Worm (Caenorhabditis elegans) whole organism, young adult: ENCODE measurements around the gene W02B3.3.

Source experiments
- B0336.3 ChIP-seq: fragments of 200-800 bp; sonication (Bioruptor generic); IDR thresholded peaks from 2 replicates; pipeline ENCODE4 v1.3.6; 2022; ENCODE audit warnings: missing genetic modification characterization, missing compliant biosample characterization
- D2030.7 ChIP-seq: fragments of 200-800 bp; sonication (Bioruptor generic); IDR thresholded peaks from 2 replicates; pipeline ENCODE4 v1.3.6; 2022; ENCODE audit warnings: missing genetic modification reagents, missing genetic modification characterization, missing compliant biosample characterization
- F37B4.10 ChIP-seq: fragments of 200-800 bp; sonication (Bioruptor generic); IDR thresholded peaks from 2 replicates; pipeline ENCODE4 v1.3.6; 2022; ENCODE audit warnings: missing genetic modification characterization, missing compliant biosample characterization
- F57C9.4 ChIP-seq: sonication (generic microtip); optimal IDR thresholded peaks from 2 replicates; lab custom pipeline; 2017; ENCODE audit warnings: mild to moderate bottlenecking, missing genetic modification characterization, missing compliant biosample characterization
- Y53F4B.3 ChIP-seq: fragments of 200-800 bp; sonication (Bioruptor generic); IDR thresholded peaks from 2 replicates; pipeline ENCODE4 v1.3.6; 2022; ENCODE audit warnings: missing genetic modification reagents, missing genetic modification characterization, missing compliant biosample characterization
- athp-1 ChIP-seq: sonication (generic microtip); optimal IDR thresholded peaks from 2 replicates; lab custom pipeline; 2017; ENCODE audit warnings: mild to moderate bottlenecking, missing genetic modification characterization, missing compliant biosample characterization
- cebp-1 ChIP-seq, 2 experiments: fragments of 200-800 bp in 1 of 2; sonication (Bioruptor generic) in 1 of 2; sonication (generic microtip) in 1 of 2; IDR thresholded peaks in 1 of 2; optimal IDR thresholded peaks in 1 of 2; 2 replicates each; pipeline versions ENCODE4 v1.3.6 to Lab custom; 2017 to 2022; ENCODE audit warnings: missing compliant biosample characterization in 2 of 2, missing genetic modification characterization in 2 of 2, mild to moderate bottlenecking in 1 of 2, missing genetic modification reagents in 1 of 2, moderate library complexity in 1 of 2
- cebp-2 ChIP-seq: fragments of 200-800 bp; sonication (Bioruptor generic); IDR thresholded peaks from 2 replicates; pipeline ENCODE4 v1.3.6; 2022; ENCODE audit warnings: missing genetic modification characterization, missing compliant biosample characterization
- ceh-100 ChIP-seq: fragments of 200-800 bp; sonication (Bioruptor generic); IDR thresholded peaks from 2 replicates; pipeline ENCODE4 v1.3.6; 2022; ENCODE audit warnings: missing genetic modification reagents, missing genetic modification characterization, missing compliant biosample characterization
- ceh-58 ChIP-seq: fragments of 200-800 bp; sonication (Bioruptor generic); IDR thresholded peaks from 2 replicates; pipeline ENCODE4 v1.3.6; 2022; ENCODE audit warnings: missing genetic modification characterization, missing compliant biosample characterization
- ceh-79 ChIP-seq: sonication (generic microtip); optimal IDR thresholded peaks from 2 replicates; lab custom pipeline; 2017; ENCODE audit warnings: mild to moderate bottlenecking, missing genetic modification characterization, missing compliant biosample characterization
- ceh-91 ChIP-seq: fragments of 200-800 bp; sonication (Bioruptor generic); IDR thresholded peaks from 2 replicates; pipeline ENCODE4 v1.3.6; 2022; ENCODE audit warnings: missing genetic modification reagents, missing genetic modification characterization, missing compliant biosample characterization
- dox-1 ChIP-seq: fragments of 200-800 bp; sonication (Bioruptor generic); IDR thresholded peaks from 2 replicates; pipeline ENCODE4 v1.3.6; 2022; ENCODE audit warnings: missing genetic modification reagents, missing genetic modification characterization, missing compliant biosample characterization
- dpff-1 ChIP-seq: sonication (generic microtip); optimal IDR thresholded peaks from 2 replicates; lab custom pipeline; 2017; ENCODE audit warnings: mild to moderate bottlenecking, missing genetic modification characterization, missing compliant biosample characterization
- dpl-1 ChIP-seq: fragments of 150-350 bp; optimal IDR thresholded peaks from 2 replicates; lab custom pipeline; 2014; ENCODE audit warnings: missing biosample characterization, missing genetic modification reagents, missing genetic modification characterization
- efl-1 ChIP-seq: fragments of 150-350 bp; optimal IDR thresholded peaks from 2 replicates; lab custom pipeline; 2014; ENCODE audit warnings: missing biosample characterization, missing genetic modification reagents, missing genetic modification characterization
- egl-18 ChIP-seq: fragments of 200-800 bp; sonication (Bioruptor generic); IDR thresholded peaks from 2 replicates; pipeline ENCODE4 v1.3.6; 2022; ENCODE audit warnings: missing genetic modification reagents, missing genetic modification characterization, missing compliant biosample characterization
- hmg-1.2 ChIP-seq: fragments of 200-800 bp; sonication (Bioruptor generic); IDR thresholded peaks from 2 replicates; pipeline ENCODE4 v1.3.6; 2022; ENCODE audit warnings: missing genetic modification reagents, missing genetic modification characterization, missing compliant biosample characterization
- lag-1 ChIP-seq: fragments of 200-800 bp; sonication (Bioruptor generic); IDR thresholded peaks from 2 replicates; pipeline ENCODE4 v1.3.6; 2022; ENCODE audit warnings: missing genetic modification reagents, missing genetic modification characterization, missing compliant biosample characterization
- let-607 ChIP-seq, 2 experiments: fragments of 200-800 bp in 1 of 2; sonication (Bioruptor generic) in 1 of 2; sonication (generic microtip) in 1 of 2; optimal IDR thresholded peaks; 2 replicates each; lab custom pipeline; 2016 to 2018; ENCODE audit warnings: mild to moderate bottlenecking in 2 of 2, missing compliant biosample characterization in 2 of 2, missing genetic modification characterization in 2 of 2, moderate library complexity in 2 of 2, missing genotype in 1 of 2
- madf-10 ChIP-seq: sonication (generic microtip); optimal IDR thresholded peaks from 2 replicates; lab custom pipeline; 2016; ENCODE audit warnings: mild to moderate bottlenecking, missing genetic modification characterization, missing compliant biosample characterization
- madf-3 ChIP-seq: fragments of 200-800 bp; sonication (Bioruptor generic); IDR thresholded peaks from 2 replicates; pipeline ENCODE4 v1.3.6; 2022; ENCODE audit warnings: missing genetic modification reagents, missing genetic modification characterization, missing compliant biosample characterization
- madf-8 ChIP-seq: fragments of 200-800 bp; sonication (Bioruptor generic); conservative IDR thresholded peaks from 2 replicates; pipeline ENCODE4 v1.3.6; 2022; ENCODE audit warnings: missing genetic modification reagents, missing genetic modification characterization, missing compliant biosample characterization
- mxl-1 ChIP-seq: sonication (generic microtip); optimal IDR thresholded peaks from 2 replicates; lab custom pipeline; 2016; ENCODE audit warnings: missing genetic modification characterization, missing compliant biosample characterization
- nhr-179 ChIP-seq: sonication (generic microtip); optimal IDR thresholded peaks from 2 replicates; lab custom pipeline; 2016; ENCODE audit warnings: mild to moderate bottlenecking, missing genetic modification characterization, missing compliant biosample characterization
- rpc-1 ChIP-seq, 2 experiments: fragments of 150-350 bp in 1 of 2; sonication (generic microtip) in 1 of 2; optimal IDR thresholded peaks; 2 replicates each; lab custom pipeline; 2014 to 2018; ENCODE audit warnings: missing biosample characterization in 1 of 2, missing genetic modification characterization in 1 of 2, missing genetic modification reagents in 1 of 2, missing genotype in 1 of 2
- sdz-38 ChIP-seq: sonication (generic microtip); optimal IDR thresholded peaks from 2 replicates; lab custom pipeline; 2016; ENCODE audit warnings: missing genotype, missing genetic modification characterization, missing compliant biosample characterization
- snpc-3.4 ChIP-seq: sonication (generic microtip); optimal IDR thresholded peaks from 2 replicates; lab custom pipeline; 2017; ENCODE audit warnings: missing genetic modification characterization, mild to moderate bottlenecking, missing compliant biosample characterization, antibody characterized with exemption, moderate library complexity, missing genotype, missing genetic modification reagents
- snpc-4 ChIP-seq, 5 experiments: fragments of 150-350 bp in 1 of 5; sonication (generic microtip) in 4 of 5; optimal IDR thresholded peaks; 2 replicates each; lab custom pipeline; 2014 to 2018; ENCODE audit warnings: missing genetic modification characterization in 5 of 5, missing biosample characterization in 3 of 5, antibody characterized with exemption in 2 of 5, mild to moderate bottlenecking in 2 of 5, missing compliant biosample characterization in 2 of 5, missing genotype in 2 of 5, moderate library complexity in 2 of 5, missing genetic modification reagents in 1 of 5
- tlf-1 ChIP-seq: fragments of 200-800 bp; sonication (Bioruptor generic); optimal IDR thresholded peaks from 2 replicates; lab custom pipeline; 2018; ENCODE audit warnings: mild to moderate bottlenecking, missing genetic modification characterization, missing compliant biosample characterization
- zfh-2 ChIP-seq: fragments of 200-800 bp; sonication (Bioruptor generic); conservative IDR thresholded peaks from 2 replicates; pipeline ENCODE4 v1.3.6; 2022; ENCODE audit warnings: missing genetic modification reagents, missing genetic modification characterization, missing compliant biosample characterization
- zim-3 ChIP-seq: sonication (generic microtip); optimal IDR thresholded peaks from 2 replicates; lab custom pipeline; 2017; ENCODE audit warnings: mild to moderate bottlenecking, missing genetic modification characterization, moderate library complexity, missing compliant biosample characterization
- ztf-22 ChIP-seq: fragments of 200-800 bp; sonication (Bioruptor generic); optimal IDR thresholded peaks from 2 replicates; lab custom pipeline; 2018; ENCODE audit warnings: mild to moderate bottlenecking, missing genetic modification characterization, moderate library complexity, missing compliant biosample characterization
- ztf-26 ChIP-seq: sonication (generic microtip); optimal IDR thresholded peaks from 2 replicates; lab custom pipeline; 2017; ENCODE audit warnings: missing genetic modification characterization, missing compliant biosample characterization
- ztf-28 ChIP-seq: fragments of 200-800 bp; sonication (Bioruptor generic); IDR thresholded peaks from 2 replicates; pipeline ENCODE4 v1.3.6; 2022; ENCODE audit warnings: missing genetic modification reagents, missing genetic modification characterization, missing compliant biosample characterization

Gene W02B3.3

ce11 chrIII:649935-650334 is 18.3 kb downstream of the W02B3.3 start:
- TF ChIP-seq mxl-1 (tag; lab: Kevin White, UChicago) (no peak), ztf-28 (GFP tag; lab: Robert Waterston, UW) (no peak), madf-3 (no peak), F57C9.4 (tag; lab: Kevin White, UChicago) (no peak), F37B4.10 (GFP tag; lab: Robert Waterston, UW) (no peak), ztf-22 (GFP tag; lab: Kevin White, UChicago) (no peak), Y53F4B.3 (GFP tag; lab: Robert Waterston, UW) (no peak), hmg-1.2 (GFP tag; lab: Robert Waterston, UW) (no peak), sdz-38 (tag; lab: Kevin White, UChicago) (no peak), zfh-2 (GFP tag; lab: Robert Waterston, UW) (no peak)

- TF ChIP-seq cebp-1 (GFP tag; IDR thresholded peaks at IDR 0.05; lab: Robert Waterston, UW) (no peak), cebp-1 (tag; optimal IDR thresholded peaks at IDR 0.05; lab: Kevin White, UChicago) (no peak), hmg-1.2 (GFP tag; lab: Robert Waterston, UW) (peak; percentile 69; the same call in 1 of the 2 replicates), let-607 (tag; optimal IDR thresholded peaks at IDR 0.05; lab: Kevin White, UChicago) (peak in 1 of 2 experiments; percentile 45), ztf-26 (tag; lab: Kevin White, UChicago) (no peak), lag-1 (GFP tag; lab: Robert Waterston, UW) (no peak), rpc-1 (optimal IDR thresholded peaks at IDR 0.05; lab: Kevin White, UChicago) (no peak), rpc-1 (tag; optimal IDR thresholded peaks at IDR 0.05; lab: Kevin White, UChicago) (no peak)
These were observed 21.0 kb downstream of the W02B3.3 start for ce11 chrIII:647248-647647.

- TF ChIP-seq snpc-4 (GFP tag; optimal IDR thresholded peaks at IDR 0.05; lab: Kevin White, UChicago) (no peak), snpc-4 (tag; optimal IDR thresholded peaks at IDR 0.05; lab: Kevin White, UChicago) (no peak), D2030.7 (GFP tag; lab: Robert Waterston, UW) (no peak), nhr-179 (tag; lab: Kevin White, UChicago) (no peak), lag-1 (GFP tag; lab: Robert Waterston, UW) (no peak), egl-18 (GFP tag; lab: Robert Waterston, UW) (no peak), tlf-1 (GFP tag; lab: Kevin White, UChicago) (no peak), dox-1 (no peak), B0336.3 (GFP tag; lab: Robert Waterston, UW) (no peak), ceh-58 (GFP tag; lab: Robert Waterston, UW) (no peak), snpc-3.4 (tag; lab: Kevin White, UChicago) (no peak), zim-3 (tag; lab: Kevin White, UChicago) (no peak), let-607 (tag; optimal IDR thresholded peaks at IDR 0.05; lab: Kevin White, UChicago) (no peak), madf-8 (no peak), athp-1 (tag; lab: Kevin White, UChicago) (no peak), ceh-79 (tag; lab: Kevin White, UChicago) (no peak), ceh-100 (no peak)
These were observed 21.8 kb downstream of the W02B3.3 start, which contains the start of gene orai-1 for ce11 chrIII:646454-646853. Gene orai-1, plus strand, starts transcription at chrIII:646754.

- TF ChIP-seq let-607 (tag; optimal IDR thresholded peaks at IDR 0.05; lab: Kevin White, UChicago): no peak
- no peak for TF ChIP-seq efl-1 (GFP tag; lab: Kevin White, UChicago)
- TF ChIP-seq madf-10 (tag; lab: Kevin White, UChicago): no peak
- TF ChIP-seq snpc-4 (GFP tag; optimal IDR thresholded peaks at IDR 0.05; lab: Kevin White, UChicago): no peak
- no peak for TF ChIP-seq snpc-4 (tag; optimal IDR thresholded peaks at IDR 0.05; lab: Kevin White, UChicago)
- TF ChIP-seq cebp-2 (GFP tag; lab: Robert Waterston, UW): no peak
- TF ChIP-seq madf-8: no peak
- TF ChIP-seq F57C9.4 (tag; lab: Kevin White, UChicago): no peak
- no peak for TF ChIP-seq dpl-1
- TF ChIP-seq ceh-91: no peak
- TF ChIP-seq dpff-1 (tag; lab: Kevin White, UChicago): no peak
These were observed 23.6 kb downstream of the W02B3.3 start for ce11 chrIII:644660-645059.
